Fruit fly (Drosophila melanogaster) whole organism, embryonic: Measurements from ENCODE around the gene CG42525.

Source experiments
- Adf1 ChIP-seq: fragments of 200-800 bp; sonication (Bioruptor generic); IDR thresholded peaks from 2 replicates; pipeline ENCODE4 v1.3.6; 2022; ENCODE audit warnings: missing biosample characterization, missing genetic modification characterization
- B-H1 ChIP-seq: fragments of 200-800 bp; sonication (Bioruptor generic); IDR thresholded peaks from 3 replicates; pipeline ENCODE4 v1.3.6; 2022; ENCODE audit warnings: missing biosample characterization, missing genetic modification characterization
- CG11093 ChIP-seq: fragments of 200-800 bp; sonication (Bioruptor generic); IDR thresholded peaks from 3 replicates; pipeline ENCODE4 v1.3.6; 2022; ENCODE audit warnings: missing biosample characterization, missing genetic modification characterization
- CG11247 ChIP-seq: fragments of 200-800 bp; sonication (Bioruptor generic); IDR thresholded peaks from 2 replicates; pipeline ENCODE4 v1.3.6; 2022; ENCODE audit warnings: missing biosample characterization, missing genetic modification characterization
- CG11560 ChIP-seq: fragments of 200-800 bp; sonication (Bioruptor generic); IDR thresholded peaks from 3 replicates; pipeline ENCODE4 v1.3.6; 2022; ENCODE audit warnings: missing biosample characterization, missing genetic modification characterization
- CG11695 ChIP-seq: fragments of 200-800 bp; sonication (Bioruptor generic); IDR thresholded peaks from 3 replicates; pipeline ENCODE4 v1.3.6; 2022; ENCODE audit warnings: missing biosample characterization, missing genetic modification characterization
- CG11723 ChIP-seq: fragments of 200-800 bp; sonication (Bioruptor generic); optimal IDR thresholded peaks from 2 replicates; lab custom pipeline; 2017; ENCODE audit warnings: missing biosample characterization, mild to moderate bottlenecking, missing genetic modification characterization
- CG12219 ChIP-seq: fragments of 200-800 bp; sonication (Bioruptor generic); optimal IDR thresholded peaks from 3 replicates; lab custom pipeline; 2018; ENCODE audit warnings: missing biosample characterization, mild to moderate bottlenecking, missing genetic modification characterization
- CG13296 ChIP-seq: fragments of 200-800 bp; sonication (Bioruptor generic); optimal IDR thresholded peaks from 3 replicates; lab custom pipeline; 2018; ENCODE audit warnings: missing biosample characterization, mild to moderate bottlenecking, missing genetic modification characterization
- CG16815 ChIP-seq: fragments of 200-800 bp; sonication (Bioruptor generic); optimal IDR thresholded peaks from 3 replicates; lab custom pipeline; 2017; ENCODE audit warnings: missing biosample characterization, mild to moderate bottlenecking, missing genetic modification characterization
- CG17385 ChIP-seq: fragments of 200-800 bp; sonication (Bioruptor generic); optimal IDR thresholded peaks from 3 replicates; lab custom pipeline; 2018; ENCODE audit warnings: missing biosample characterization, mild to moderate bottlenecking, missing genetic modification characterization
- CG17912 ChIP-seq: fragments of 200-800 bp; sonication (Bioruptor generic); optimal IDR thresholded peaks from 2 replicates; lab custom pipeline; 2018; ENCODE audit warnings: missing biosample characterization, mild to moderate bottlenecking, missing genetic modification characterization
- CG2199 ChIP-seq: fragments of 200-800 bp; sonication (Bioruptor generic); IDR thresholded peaks from 3 replicates; pipeline ENCODE4 v1.3.6; 2022; ENCODE audit warnings: missing biosample characterization, missing genetic modification characterization
- CG2875 ChIP-seq: fragments of 200-800 bp; sonication (Bioruptor generic); optimal IDR thresholded peaks from 2 replicates; lab custom pipeline; 2017; ENCODE audit warnings: missing biosample characterization, mild to moderate bottlenecking, missing genetic modification characterization, missing genetic modification reagents
- CG3163 ChIP-seq: fragments of 200-800 bp; sonication (Bioruptor generic); optimal IDR thresholded peaks from 3 replicates; lab custom pipeline; 2016; ENCODE audit warnings: missing biosample characterization, missing genetic modification characterization
- CG4707 ChIP-seq: fragments of 200-800 bp; sonication (Bioruptor generic); optimal IDR thresholded peaks from 2 replicates; lab custom pipeline; 2018; ENCODE audit warnings: missing biosample characterization, mild to moderate bottlenecking, missing genetic modification characterization, moderate library complexity
- CG4730 ChIP-seq: fragments of 200-800 bp; sonication (Bioruptor generic); IDR thresholded peaks from 2 replicates; pipeline ENCODE4 v1.3.6; 2022; ENCODE audit warnings: missing biosample characterization, missing genetic modification characterization
- CG6654 ChIP-seq: fragments of 200-800 bp; sonication (Bioruptor generic); optimal IDR thresholded peaks from 2 replicates; lab custom pipeline; 2017; ENCODE audit warnings: missing biosample characterization, mild to moderate bottlenecking, missing genetic modification characterization
- CG8478 ChIP-seq: fragments of >200 bp; optimal IDR thresholded peaks from 2 replicates; lab custom pipeline; 2018
- Dek ChIP-seq: fragments of 200-800 bp; sonication (Bioruptor generic); optimal IDR thresholded peaks from 3 replicates; lab custom pipeline; 2019; ENCODE audit warnings: missing biosample characterization, mild to moderate bottlenecking, missing genetic modification characterization, moderate library complexity
- H2.0 ChIP-seq: fragments of 200-800 bp; sonication (Bioruptor generic); IDR thresholded peaks from 2 replicates; pipeline ENCODE4 v1.3.6; 2022; ENCODE audit warnings: missing biosample characterization, missing genetic modification characterization
- HHEX ChIP-seq: fragments of 200-800 bp; sonication (Bioruptor generic); optimal IDR thresholded peaks from 3 replicates; lab custom pipeline; 2017; ENCODE audit warnings: missing biosample characterization, mild to moderate bottlenecking, missing genetic modification characterization, missing genetic modification reagents
- Hr3 ChIP-seq: fragments of 200-800 bp; sonication (Bioruptor generic); optimal IDR thresholded peaks from 3 replicates; lab custom pipeline; 2016; ENCODE audit warnings: missing biosample characterization, missing genetic modification characterization
- Hr51 ChIP-seq, 2 experiments: fragments of 200-800 bp; sonication (Bioruptor generic); optimal IDR thresholded peaks; 2 replicates in 1 of 2; 3 replicates in 1 of 2; lab custom pipeline; 2016 to 2018; ENCODE audit warnings: missing biosample characterization in 2 of 2, missing genetic modification characterization in 2 of 2, mild to moderate bottlenecking in 1 of 2, moderate library complexity in 1 of 2
- Lhr ChIP-seq: fragments of 200-800 bp; sonication (Bioruptor generic); optimal IDR thresholded peaks from 3 replicates; lab custom pipeline; 2017; ENCODE audit warnings: mild to moderate bottlenecking, missing biosample characterization, missing genetic modification reagents, missing genetic modification characterization
- MBD-R2 ChIP-seq: fragments of 200-800 bp; sonication (Bioruptor generic); IDR thresholded peaks from 2 replicates; pipeline ENCODE4 v1.3.6; 2022; ENCODE audit warnings: missing biosample characterization, missing genetic modification characterization
- Mad ChIP-seq: fragments of 200-800 bp; sonication (Bioruptor generic); optimal IDR thresholded peaks from 2 replicates; lab custom pipeline; 2016; ENCODE audit warnings: missing biosample characterization, missing genetic modification characterization
- Med ChIP-seq: fragments of 200-800 bp; sonication (Bioruptor generic); peaks from one replicate; lab custom pipeline; 2016; ENCODE audit warnings: missing biosample characterization, missing genetic modification characterization, mild to moderate bottlenecking, inconsistent platforms, moderate library complexity
- Poxn ChIP-seq: fragments of 200-800 bp; sonication (Bioruptor generic); IDR thresholded peaks from 2 replicates; pipeline ENCODE4 v1.3.6; 2022; ENCODE audit warnings: missing biosample characterization, missing genetic modification characterization
- Sox100B ChIP-seq: fragments of 200-800 bp; sonication (Bioruptor generic); optimal IDR thresholded peaks from 3 replicates; lab custom pipeline; 2018; ENCODE audit warnings: missing biosample characterization, mild to moderate bottlenecking, missing genetic modification characterization
- Trl ChIP-seq, 3 experiments: fragments of >200 bp in 2 of 3; fragments of 200-800 bp in 1 of 3; sonication (Bioruptor generic) in 1 of 3; optimal IDR thresholded peaks; 2 replicates in 1 of 3; 3 replicates in 2 of 3; lab custom pipeline; 2016 to 2017; ENCODE audit warnings: missing biosample characterization in 1 of 3, missing genetic modification characterization in 1 of 3
- ato ChIP-seq: fragments of 200-800 bp; sonication (Bioruptor generic); IDR thresholded peaks from 2 replicates; pipeline ENCODE4 v1.3.6; 2022; ENCODE audit warnings: missing biosample characterization, missing genetic modification characterization; ENCODE audit not compliant: partially characterized antibody
- az2 ChIP-seq: fragments of 200-800 bp; sonication (Bioruptor generic); optimal IDR thresholded peaks from 3 replicates; lab custom pipeline; 2016; ENCODE audit warnings: missing biosample characterization, missing genetic modification characterization
- croc ChIP-seq: fragments of 200-800 bp; sonication (Bioruptor generic); conservative IDR thresholded peaks from 3 replicates; pipeline ENCODE4 v1.3.6; 2022; ENCODE audit warnings: missing biosample characterization, missing genetic modification characterization
- dm ChIP-seq: fragments of 200-800 bp; sonication (Bioruptor generic); optimal IDR thresholded peaks from 3 replicates; lab custom pipeline; 2016; ENCODE audit warnings: missing biosample characterization, missing genetic modification characterization
- eve ChIP-seq, 2 experiments: fragments of >200 bp; optimal IDR thresholded peaks; 2 replicates each; lab custom pipeline; 2017; ENCODE audit warnings: missing biosample characterization in 2 of 2, missing genetic modification characterization in 2 of 2
- fd96Cb ChIP-seq: fragments of 200-800 bp; sonication (Bioruptor generic); optimal IDR thresholded peaks from 2 replicates; lab custom pipeline; 2018; ENCODE audit warnings: missing biosample characterization, mild to moderate bottlenecking, missing genetic modification characterization, moderate library complexity
- fu2 ChIP-seq: fragments of 200-800 bp; sonication (Bioruptor generic); optimal IDR thresholded peaks from 2 replicates; lab custom pipeline; 2016; ENCODE audit warnings: missing biosample characterization, missing genetic modification characterization
- gce ChIP-seq: fragments of 200-800 bp; sonication (Bioruptor generic); IDR thresholded peaks from 3 replicates; pipeline ENCODE4 v1.3.6; 2022; ENCODE audit warnings: missing biosample characterization, missing genetic modification characterization
- gcm2 ChIP-seq: fragments of 200-800 bp; sonication (Bioruptor generic); optimal IDR thresholded peaks from 2 replicates; lab custom pipeline; 2016; ENCODE audit warnings: missing biosample characterization, missing genetic modification characterization
- gem ChIP-seq: fragments of 200-800 bp; sonication (Bioruptor generic); optimal IDR thresholded peaks from 2 replicates; lab custom pipeline; 2019; ENCODE audit warnings: missing biosample characterization, mild to moderate bottlenecking, missing genetic modification characterization, moderate library complexity
- grau ChIP-seq: fragments of 200-800 bp; optimal IDR thresholded peaks from 3 replicates; lab custom pipeline; 2019; ENCODE audit warnings: missing biosample characterization, mild to moderate bottlenecking, missing genetic modification characterization, moderate library complexity
- gt ChIP-seq: fragments of 200-800 bp; sonication (Bioruptor generic); IDR thresholded peaks from 2 replicates; pipeline ENCODE4 v1.3.6; 2022; ENCODE audit warnings: missing biosample characterization, missing genetic modification characterization
- ham ChIP-seq: fragments of 200-800 bp; sonication (Bioruptor generic); IDR thresholded peaks from 2 replicates; pipeline ENCODE4 v1.3.6; 2022; ENCODE audit warnings: missing biosample characterization, missing genetic modification characterization
- lmd ChIP-seq: fragments of 200-800 bp; sonication (Bioruptor generic); IDR thresholded peaks from 2 replicates; pipeline ENCODE4 v1.3.6; 2022; ENCODE audit warnings: missing biosample characterization, missing genetic modification characterization
- odd ChIP-seq: fragments of 200-800 bp; sonication (Bioruptor generic); optimal IDR thresholded peaks from 2 replicates; lab custom pipeline; 2017; ENCODE audit warnings: missing biosample characterization, mild to moderate bottlenecking, missing genetic modification characterization
- so ChIP-seq: fragments of 200-800 bp; sonication (Bioruptor generic); IDR thresholded peaks from 3 replicates; pipeline ENCODE4 v1.3.6; 2022; ENCODE audit warnings: missing biosample characterization, missing genetic modification characterization
- tna ChIP-seq: fragments of 200-800 bp; sonication (Bioruptor generic); IDR thresholded peaks from 2 replicates; pipeline ENCODE4 v1.3.6; 2022; ENCODE audit warnings: missing biosample characterization, missing genetic modification characterization; ENCODE audit not compliant: partially characterized antibody
- trem ChIP-seq: fragments of 200-800 bp; optimal IDR thresholded peaks from 3 replicates; lab custom pipeline; 2019; ENCODE audit warnings: missing biosample characterization, mild to moderate bottlenecking, missing genetic modification characterization, moderate library complexity
- trh ChIP-seq: fragments of 200-800 bp; sonication (Bioruptor generic); optimal IDR thresholded peaks from 2 replicates; lab custom pipeline; 2016; ENCODE audit warnings: missing biosample characterization, missing genetic modification characterization
- vfl ChIP-seq: fragments of 200-800 bp; sonication (Bioruptor generic); optimal IDR thresholded peaks from 2 replicates; lab custom pipeline; 2016; ENCODE audit warnings: missing biosample characterization, missing genetic modification characterization
- zen2 ChIP-seq: fragments of 200-800 bp; sonication (Bioruptor generic); IDR thresholded peaks from 3 replicates; pipeline ENCODE4 v1.3.6; 2022; ENCODE audit warnings: missing biosample characterization, missing genetic modification characterization; ENCODE audit not compliant: partially characterized antibody

CG42525 gene

DNA sequence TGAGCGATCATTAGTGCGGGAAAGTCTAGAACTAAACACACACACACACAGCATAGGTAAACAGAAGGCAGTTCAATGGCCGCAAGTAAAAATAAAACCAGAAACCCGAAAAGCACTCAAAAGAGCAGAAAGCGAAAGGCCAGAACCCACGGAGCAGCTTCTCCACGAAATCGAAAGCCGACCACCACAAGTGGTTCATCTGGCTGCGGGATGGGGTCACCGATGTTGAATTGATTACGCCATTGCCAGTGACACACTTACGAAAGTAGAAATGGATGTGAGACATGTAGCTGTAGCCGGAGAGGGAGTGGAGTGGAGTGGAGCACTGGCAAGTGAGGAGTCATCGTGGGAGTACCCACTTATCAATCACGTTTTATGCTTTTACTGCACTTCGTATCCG lies 48.1 kb downstream of the CG42525 start (continued):
- TF ChIP-seq CG4730 (GFP tag; lab: Robert Waterston, UW) (no peak), trh (no peak), H2.0 (GFP tag; lab: Robert Waterston, UW) (no peak), lmd (GFP tag; lab: Robert Waterston, UW) (no peak), MBD-R2 (GFP tag; lab: Robert Waterston, UW) (no peak), dm (GFP tag; lab: Kevin White, UChicago) (no peak), croc (GFP tag; lab: Robert Waterston, UW) (no peak), HHEX (GFP tag; lab: Kevin White, UChicago) (no peak), CG2199 (GFP tag; lab: Robert Waterston, UW) (no peak), fu2 (no peak), ato (GFP tag; lab: Robert Waterston, UW) (no peak), CG4707 (no peak), Dek (tag; lab: Kevin White, UChicago) (no peak), Hr51 (GFP tag; optimal IDR thresholded peaks at IDR 0.05; lab: Kevin White, UChicago) (no peak), CG12219 (no peak), CG11723 (GFP tag; lab: Kevin White, UChicago) (no peak), CG3163 (no peak), CG6654 (GFP tag; lab: Kevin White, UChicago) (no peak), eve (GFP tag; optimal IDR thresholded peaks at IDR 0.05; lab: Kevin White, UChicago) (no peak), CG17385 (no peak), CG17912 (GFP tag; lab: Kevin White, UChicago) (no peak), so (GFP tag; lab: Robert Waterston, UW) (no peak), Poxn (GFP tag; lab: Robert Waterston, UW) (no peak), gcm2 (GFP tag; lab: Kevin White, UChicago) (no peak), CG13296 (GFP tag; lab: Kevin White, UChicago) (no peak), gem (tag; lab: Kevin White, UChicago) (no peak), gce (GFP tag; lab: Robert Waterston, UW) (no peak), Hr3 (no peak), Sox100B (GFP tag; lab: Kevin White, UChicago) (no peak), Trl (optimal IDR thresholded peaks at IDR 0.05; lab: Kevin White, UChicago) (no peak), Trl (GFP tag; optimal IDR thresholded peaks at IDR 0.05; lab: Kevin White, UChicago) (no peak), grau (tag; lab: Kevin White, UChicago) (no peak), CG2875 (GFP tag; lab: Kevin White, UChicago) (peak; percentile 30), zen2 (GFP tag; lab: Robert Waterston, UW) (no peak), CG11695 (GFP tag; lab: Robert Waterston, UW) (no peak), Lhr (GFP tag; lab: Kevin White, UChicago) (peak; percentile 7), B-H1 (GFP tag; lab: Robert Waterston, UW) (no peak; the same call in 2 of the 3 replicates), gt (no peak), fd96Cb (tag; lab: Kevin White, UChicago) (no peak), Med (GFP tag; lab: Kevin White, UChicago) (no peak), odd (GFP tag; lab: Kevin White, UChicago) (no peak), CG16815 (GFP tag; lab: Kevin White, UChicago) (no peak), Mad (GFP tag; lab: Kevin White, UChicago) (no peak), az2 (no peak), ham (GFP tag; lab: Robert Waterston, UW) (no peak), tna (GFP tag; lab: Robert Waterston, UW) (no peak), vfl (GFP tag; lab: Kevin White, UChicago) (no peak), trem (tag; lab: Kevin White, UChicago) (no peak), CG8478 (no peak), CG11247 (GFP tag; lab: Robert Waterston, UW) (0 out of 2 replicates have a peak, but pooled peaks have one; percentile 32), Adf1 (GFP tag; lab: Robert Waterston, UW) (no peak), CG11560 (tag; lab: Robert Waterston, UW) (no peak), CG11093 (GFP tag; lab: Robert Waterston, UW) (no peak)
